Worm (Caenorhabditis elegans): Measurements from ENCODE around the gene T06D8.2.

Gene T06D8.2

ce11 chrII:11181250-11181704 lies 45.2 kb upstream of the T06D8.2 start, which contains the start of gene bigr-1 (continued):
- TF ChIP-seq mxl-3 (GFP tag; optimal IDR thresholded peaks at IDR 0.05) (peak; percentile 68), nhr-11 (tag; optimal IDR thresholded peaks at IDR 0.05) (no peak), zip-2 (tag; optimal IDR thresholded peaks at IDR 0.05) (no peak), ceh-28 (tag; optimal IDR thresholded peaks at IDR 0.05) (no peak), cey-2 (tag; optimal IDR thresholded peaks at IDR 0.05; ENCODE audit: borderline replicate concordance, insufficient read depth) (no peak), hlh-11 (tag; optimal IDR thresholded peaks at IDR 0.05) (peak; percentile 47), zip-11 (GFP tag; IDR thresholded peaks at IDR 0.05) (no peak), nhr-48 (tag; optimal IDR thresholded peaks at IDR 0.05) (no peak), egl-43 (GFP tag; IDR thresholded peaks at IDR 0.05) (no peak), ztf-11 (tag; optimal IDR thresholded peaks at IDR 0.05) (no peak), zfp-3 (GFP tag; conservative IDR thresholded peaks at IDR 0.05) (no peak), nhr-28 (tag; optimal IDR thresholded peaks at IDR 0.05) (peak; percentile 98), spr-1 (tag; optimal IDR thresholded peaks at IDR 0.05) (no peak), nhr-111 (GFP tag; optimal IDR thresholded peaks at IDR 0.05) (no peak), egl-27 (tag; optimal IDR thresholded peaks at IDR 0.05) (no peak)

- TF ChIP-seq ZK337.2 (GFP tag; IDR thresholded peaks at IDR 0.05): no peak
- TF ChIP-seq lin-13 (GFP tag; optimal IDR thresholded peaks at IDR 0.05): no peak
- TF ChIP-seq set-16 (GFP tag; IDR thresholded peaks at IDR 0.05): peak; percentile 38; the same call in 1 of the 2 replicates
- no peak for TF ChIP-seq R02D3.7 (tag; optimal IDR thresholded peaks at IDR 0.05)
- no peak for TF ChIP-seq egl-27 (tag; optimal IDR thresholded peaks at IDR 0.05)
- peak; percentile 8 for TF ChIP-seq F37D6.2 (tag; optimal IDR thresholded peaks at IDR 0.05)
- peak; percentile 44 for TF ChIP-seq mes-2 (tag; optimal IDR thresholded peaks at IDR 0.05; ENCODE audit: poor library complexity, severe bottlenecking)
- no peak for TF ChIP-seq nhr-42 (GFP tag; IDR thresholded peaks at IDR 0.05)
- no peak for TF ChIP-seq nhr-48 (tag; optimal IDR thresholded peaks at IDR 0.05)
- no peak for TF ChIP-seq arid-1 (GFP tag; conservative IDR thresholded peaks at IDR 0.05)
- TF ChIP-seq egl-43 (GFP tag; IDR thresholded peaks at IDR 0.05): peak; percentile 70; the same call in 1 of the 2 replicates
- TF ChIP-seq hmg-1.1 (GFP tag; IDR thresholded peaks at IDR 0.05): peak; percentile 73
- TF ChIP-seq ctbp-1 (GFP tag; IDR thresholded peaks at IDR 0.05): no peak
- peak; percentile 22 for TF ChIP-seq rbr-2 (tag; optimal IDR thresholded peaks at IDR 0.05)
- no peak for TF ChIP-seq nhr-28 (tag; optimal IDR thresholded peaks at IDR 0.05)
- no peak for TF ChIP-seq mxl-2 (GFP tag; conservative IDR thresholded peaks at IDR 0.05)
- peak in 1 of 2 experiments; percentile 50 for TF ChIP-seq lsy-2 (tag; optimal IDR thresholded peaks at IDR 0.05)
- no peak for TF ChIP-seq dpl-1 (GFP tag; optimal IDR thresholded peaks at IDR 0.05)
- peak; percentile 55 for TF ChIP-seq hlh-30 (tag; optimal IDR thresholded peaks at IDR 0.05; ENCODE audit: insufficient read depth)
- no peak for TF ChIP-seq nhr-76 (tag; optimal IDR thresholded peaks at IDR 0.05)
- TF ChIP-seq aha-1 (tag): peak; percentile 74
- no peak for TF ChIP-seq skn-1 (tag; optimal IDR thresholded peaks at IDR 0.05)
- TF ChIP-seq spr-3 (GFP tag; optimal IDR thresholded peaks at IDR 0.05): no peak
- peak; percentile 58 for TF ChIP-seq hlh-11 (tag; optimal IDR thresholded peaks at IDR 0.05)
- peak; percentile 51 for TF ChIP-seq mxl-3 (GFP tag; optimal IDR thresholded peaks at IDR 0.05)
- no peak for TF ChIP-seq daf-16 (GFP tag; optimal IDR thresholded peaks at IDR 0.05)
- TF ChIP-seq daf-16 (tag; optimal IDR thresholded peaks at IDR 0.05): peak; percentile 48
Measured at ce11 chrII:11184757-11185341, 41.6 kb upstream of the T06D8.2 start, which contains the start of gene lir-3. Gene lir-3 (minus strand): TSS chrII:11184807.

DNA sequence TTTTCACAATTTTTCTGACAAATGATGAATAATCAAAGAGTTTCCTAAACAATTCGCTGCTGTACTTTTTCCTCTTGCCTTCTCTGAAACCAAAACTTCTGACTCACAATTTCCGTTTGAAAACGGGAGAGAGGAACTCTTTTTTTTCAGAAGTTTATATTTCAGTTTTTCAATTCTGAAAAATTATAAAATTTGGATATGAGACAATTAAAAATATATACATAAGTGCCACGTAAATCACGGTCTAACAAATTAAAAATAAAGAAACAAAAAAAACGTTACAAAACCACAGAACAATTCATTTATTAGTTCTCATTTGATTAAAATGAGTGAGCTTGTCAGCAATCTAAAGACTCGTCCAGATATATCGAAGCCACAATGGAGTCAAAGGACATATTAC lies 40.8 kb upstream of the T06D8.2 start, which contains the start of gene sfxn-1.2:
Gene sfxn-1.2 (plus strand): TSS at position 301 of the 400 bp plus-strand sequence.
- TF ChIP-seq aha-1 (tag) (peak; percentile 35), spr-1 (tag; optimal IDR thresholded peaks at IDR 0.05) (no peak)
